Fruit fly (Drosophila melanogaster) whole organism, larva: ENCODE measurements around the gene dco.

Experiments used
- noc ChIP-seq: fragments of 200-800 bp; sonication (Bioruptor generic); optimal IDR thresholded peaks from 3 replicates; lab custom pipeline; 2019; ENCODE audit warnings: missing biosample characterization, mild to moderate bottlenecking, missing genetic modification characterization, moderate library complexity

The dco gene

dm6 chr3R:31045005-31045404 is 16.0 kb downstream of the dco start, which contains the start of gene CG33920:
CG33920 (minus strand) TSS chr3R:31045105.
- no peak for TF ChIP-seq noc (tag; lab: Kevin White, UChicago)

dm6 chr3R:31038473-31039424 is 22.3 kb downstream of the dco start, which contains the start of gene CanA1:
CanA1 (plus strand) TSS chr3R:31039374.
- peak; percentile 41 for TF ChIP-seq noc (tag; lab: Kevin White, UChicago)

- TF ChIP-seq noc (tag; lab: Kevin White, UChicago): no peak
Measured at dm6 chr3R:31035046-31035445, 26.0 kb downstream of the dco start, which contains the start of gene CG33773. CG33773 (plus strand) TSS chr3R:31035346.

dm6 chr3R:31020762-31021161 is 40.2 kb downstream of the dco start:
- TF ChIP-seq noc (tag; lab: Kevin White, UChicago): no peak

dm6 chr3R:31019662-31020061 is 41.3 kb downstream of the dco start:
- TF ChIP-seq noc (tag; lab: Kevin White, UChicago): no peak

- TF ChIP-seq noc (tag; lab: Kevin White, UChicago): no peak
Measured at dm6 chr3R:31016715-31017114, 44.3 kb downstream of the dco start, which contains the start of gene 5-HT7. 5-HT7 (minus strand) TSS chr3R:31016875.

- peak; percentile 53 for TF ChIP-seq noc (tag; lab: Kevin White, UChicago)
Measured at dm6 chr3R:31010086-31010485, 50.9 kb downstream of the dco start.

dm6 chr3R:31006599-31006998 is 54.4 kb downstream of the dco start:
- TF ChIP-seq noc (tag; lab: Kevin White, UChicago): no peak
